Worm (Caenorhabditis elegans): ENCODE results near the gene swsn-7.
A peak's percentile ranks its signal among the peaks of the same experiment; 100 is the strongest.

swsn-7 gene

ce11 chrII:8037246-8037645, 9.7 kb upstream of the swsn-7 start, which contains the start of gene arp-6:
arp-6 (minus strand) TSS chrII:8037346.
- TF ChIP-seq nhr-237 (tag; optimal IDR thresholded peaks at IDR 0.05) (no peak), ceh-82 (tag; optimal IDR thresholded peaks at IDR 0.05) (no peak), R02D3.7 (tag; optimal IDR thresholded peaks at IDR 0.05) (no peak), aly-2 (tag; optimal IDR thresholded peaks at IDR 0.05) (no peak), nhr-129 (tag; optimal IDR thresholded peaks at IDR 0.05) (no peak), sma-9 (GFP tag; optimal IDR thresholded peaks at IDR 0.05) (no peak), sma-9 (tag; optimal IDR thresholded peaks at IDR 0.05) (no peak), snpc-4 (tag; optimal IDR thresholded peaks at IDR 0.05) (no peak), elt-1 (tag; optimal IDR thresholded peaks at IDR 0.05) (no peak), ztf-11 (tag; optimal IDR thresholded peaks at IDR 0.05) (no peak), blmp-1 (tag; optimal IDR thresholded peaks at IDR 0.05; ENCODE audit: insufficient read depth) (no peak), C34F6.9 (tag; optimal IDR thresholded peaks at IDR 0.05) (no peak), skn-1 (tag; optimal IDR thresholded peaks at IDR 0.05) (no peak), nhr-77 (tag; optimal IDR thresholded peaks at IDR 0.05) (no peak), nhr-25 (tag; optimal IDR thresholded peaks at IDR 0.05) (no peak), unc-55 (GFP tag; optimal IDR thresholded peaks at IDR 0.05) (no peak), unc-39 (tag; optimal IDR thresholded peaks at IDR 0.05) (no peak), nhr-23 (tag; optimal IDR thresholded peaks at IDR 0.05) (no peak), peb-1 (tag; optimal IDR thresholded peaks at IDR 0.05) (no peak)

ce11 chrII:8035667-8036066, 8.1 kb upstream of the swsn-7 start, which contains the start of gene sap-49:
sap-49 (minus strand) TSS chrII:8035767.
- TF ChIP-seq aly-2 (tag; optimal IDR thresholded peaks at IDR 0.05): no peak
- no peak for TF ChIP-seq ceh-16 (tag; optimal IDR thresholded peaks at IDR 0.05)
- TF ChIP-seq elt-1 (tag; optimal IDR thresholded peaks at IDR 0.05): no peak
- no peak for TF ChIP-seq sma-3 (GFP tag; optimal IDR thresholded peaks at IDR 0.05)
- no peak for TF ChIP-seq sma-9 (GFP tag; optimal IDR thresholded peaks at IDR 0.05)
- TF ChIP-seq sma-9 (tag; optimal IDR thresholded peaks at IDR 0.05): no peak
- TF ChIP-seq nhr-129 (tag; optimal IDR thresholded peaks at IDR 0.05): no peak
- TF ChIP-seq mab-5 (tag; optimal IDR thresholded peaks at IDR 0.05): no peak
- TF ChIP-seq peb-1 (tag; optimal IDR thresholded peaks at IDR 0.05): no peak
- no peak for TF ChIP-seq lin-39 (tag; optimal IDR thresholded peaks at IDR 0.05)
- TF ChIP-seq elt-3 (tag; optimal IDR thresholded peaks at IDR 0.05): no peak
- no peak for TF ChIP-seq blmp-1 (tag; optimal IDR thresholded peaks at IDR 0.05; ENCODE audit: insufficient read depth)
- TF ChIP-seq nhr-21 (tag; optimal IDR thresholded peaks at IDR 0.05): no peak
- no peak for TF ChIP-seq skn-1 (tag; optimal IDR thresholded peaks at IDR 0.05)
- TF ChIP-seq R02D3.7 (tag; optimal IDR thresholded peaks at IDR 0.05): no peak
- no peak for TF ChIP-seq ceh-82 (tag; optimal IDR thresholded peaks at IDR 0.05)
- no peak for TF ChIP-seq nhr-10 (tag; optimal IDR thresholded peaks at IDR 0.05)
- no peak for TF ChIP-seq unc-39 (tag; optimal IDR thresholded peaks at IDR 0.05)
- no peak for TF ChIP-seq gmeb-1 (tag; optimal IDR thresholded peaks at IDR 0.05)
- TF ChIP-seq C34F6.9 (tag; optimal IDR thresholded peaks at IDR 0.05): no peak
- no peak for TF ChIP-seq lin-13 (GFP tag; optimal IDR thresholded peaks at IDR 0.05)

- TF ChIP-seq nhr-21 (tag; optimal IDR thresholded peaks at IDR 0.05) (no peak), ZK546.5 (tag; optimal IDR thresholded peaks at IDR 0.05) (no peak), gmeb-1 (tag; optimal IDR thresholded peaks at IDR 0.05) (no peak), aly-2 (tag; optimal IDR thresholded peaks at IDR 0.05) (no peak)
These were observed 7.1 kb upstream of the swsn-7 start for ce11 chrII:8034617-8035016.

ce11 chrII:8034008-8034407, 6.4 kb upstream of the swsn-7 start:
- TF ChIP-seq nhr-21 (tag; optimal IDR thresholded peaks at IDR 0.05) (no peak), fos-1 (tag; optimal IDR thresholded peaks at IDR 0.05) (peak; percentile 46)

- TF ChIP-seq C34F6.9 (tag; optimal IDR thresholded peaks at IDR 0.05) (no peak), nhr-237 (tag; optimal IDR thresholded peaks at IDR 0.05) (no peak), ztf-4 (tag; optimal IDR thresholded peaks at IDR 0.05) (no peak), fos-1 (tag; optimal IDR thresholded peaks at IDR 0.05) (peak; percentile 56)
These were observed 5.1 kb upstream of the swsn-7 start, which contains the start of gene nrf-6 for ce11 chrII:8032657-8033056. nrf-6 (minus strand) TSS chrII:8032708.

- TF ChIP-seq mab-5 (tag; optimal IDR thresholded peaks at IDR 0.05) (no peak), mbf-1 (tag; optimal IDR thresholded peaks at IDR 0.05) (no peak), skn-1 (tag; optimal IDR thresholded peaks at IDR 0.05) (no peak), Y55F3AM.14 (GFP tag; optimal IDR thresholded peaks at IDR 0.05) (no peak), nhr-77 (tag; optimal IDR thresholded peaks at IDR 0.05) (no peak), crh-2 (tag; optimal IDR thresholded peaks at IDR 0.05) (no peak), ceh-82 (tag; optimal IDR thresholded peaks at IDR 0.05) (no peak), mdl-1 (tag; optimal IDR thresholded peaks at IDR 0.05) (no peak), lin-11 (tag; optimal IDR thresholded peaks at IDR 0.05) (no peak), alr-1 (tag; optimal IDR thresholded peaks at IDR 0.05) (no peak), F13H6.1 (tag; optimal IDR thresholded peaks at IDR 0.05) (no peak)
These were observed 1.2 kb upstream of the swsn-7 start for ce11 chrII:8028730-8029129.
